Worm (Caenorhabditis elegans) whole organism, L4/young adult: ENCODE measurements around the gene F44E2.4.

Source experiments
- W03F9.2 ChIP-seq: fragments of 150-350 bp; optimal IDR thresholded peaks from 2 replicates; lab custom pipeline; 2014; ENCODE audit warnings: missing biosample characterization, missing genetic modification characterization
- dao-5 ChIP-seq: sonication (generic microtip); optimal IDR thresholded peaks from 2 replicates; lab custom pipeline; 2016; ENCODE audit warnings: missing genotype, missing genetic modification characterization, moderate library complexity, missing compliant biosample characterization
- him-1 ChIP-seq: sonication (generic microtip); optimal IDR thresholded peaks from 2 replicates; lab custom pipeline; 2016; ENCODE audit warnings: missing genotype, missing genetic modification reagents, missing genetic modification characterization, missing compliant biosample characterization

Gene F44E2.4

ce11 chrIII:8827128-8827527 is 11.1 kb downstream of the F44E2.4 start, which contains the start of gene F54F2.9:
Gene F54F2.9 (minus strand): TSS chrIII:8827228.
- TF ChIP-seq him-1 (tag; lab: Kevin White, UChicago), result no peak
- TF ChIP-seq dao-5 (tag; lab: Kevin White, UChicago), result no peak
- no peak for TF ChIP-seq W03F9.2 (tag; lab: Kevin White, UChicago)

ce11 chrIII:8824556-8824955 is 13.7 kb downstream of the F44E2.4 start:
- TF ChIP-seq him-1 (tag; lab: Kevin White, UChicago) (no peak), W03F9.2 (tag; lab: Kevin White, UChicago) (no peak), dao-5 (tag; lab: Kevin White, UChicago) (no peak)

- no peak for TF ChIP-seq W03F9.2 (tag; lab: Kevin White, UChicago)
- TF ChIP-seq him-1 (tag; lab: Kevin White, UChicago), result no peak
- TF ChIP-seq dao-5 (tag; lab: Kevin White, UChicago), result no peak
These were observed 19.6 kb downstream of the F44E2.4 start, which contains the start of gene pat-2 for ce11 chrIII:8818599-8818998. Gene pat-2 (plus strand): TSS chrIII:8818899.

- TF ChIP-seq W03F9.2 (tag; lab: Kevin White, UChicago) (no peak), dao-5 (tag; lab: Kevin White, UChicago) (no peak), him-1 (tag; lab: Kevin White, UChicago) (no peak)
These were observed 22.5 kb downstream of the F44E2.4 start for ce11 chrIII:8815699-8816098.

- TF ChIP-seq him-1 (tag; lab: Kevin White, UChicago) (no peak), W03F9.2 (tag; lab: Kevin White, UChicago) (no peak), dao-5 (tag; lab: Kevin White, UChicago) (no peak)
These were observed 27.1 kb downstream of the F44E2.4 start for ce11 chrIII:8811111-8811510.

- TF ChIP-seq dao-5 (tag; lab: Kevin White, UChicago) (no peak), him-1 (tag; lab: Kevin White, UChicago) (no peak), W03F9.2 (tag; lab: Kevin White, UChicago) (no peak)
These were observed 28.8 kb downstream of the F44E2.4 start, which contains the start of gene prx-19 for ce11 chrIII:8809245-8809971. Gene prx-19 (minus strand): TSS chrIII:8809295.

- TF ChIP-seq dao-5 (tag; lab: Kevin White, UChicago) (no peak), him-1 (tag; lab: Kevin White, UChicago) (no peak), W03F9.2 (tag; lab: Kevin White, UChicago) (no peak)
These were observed 31.0 kb downstream of the F44E2.4 start, which contains the start of gene F54F2.7 for ce11 chrIII:8807246-8807645. Gene F54F2.7 (minus strand): TSS chrIII:8807346.

ce11 chrIII:8805815-8806214 is 32.4 kb downstream of the F44E2.4 start:
- TF ChIP-seq W03F9.2 (tag; lab: Kevin White, UChicago), result no peak
- TF ChIP-seq him-1 (tag; lab: Kevin White, UChicago), result no peak
- no peak for TF ChIP-seq dao-5 (tag; lab: Kevin White, UChicago)

ce11 chrIII:8801864-8802818 is 36.1 kb downstream of the F44E2.4 start:
- TF ChIP-seq him-1 (tag; lab: Kevin White, UChicago) (peak; percentile 56), W03F9.2 (tag; lab: Kevin White, UChicago) (peak; percentile 66), dao-5 (tag; lab: Kevin White, UChicago) (peak; percentile 55)

- TF ChIP-seq W03F9.2 (tag; lab: Kevin White, UChicago) (no peak), him-1 (tag; lab: Kevin White, UChicago) (no peak), dao-5 (tag; lab: Kevin White, UChicago) (no peak)
These were observed 36.8 kb downstream of the F44E2.4 start for ce11 chrIII:8801352-8801863.

ce11 chrIII:8800796-8801083 is 37.5 kb downstream of the F44E2.4 start:
- TF ChIP-seq him-1 (tag; lab: Kevin White, UChicago) (no peak), dao-5 (tag; lab: Kevin White, UChicago) (no peak), W03F9.2 (tag; lab: Kevin White, UChicago) (no peak)

- peak; percentile 88 for TF ChIP-seq him-1 (tag; lab: Kevin White, UChicago)
- peak; percentile 65 for TF ChIP-seq W03F9.2 (tag; lab: Kevin White, UChicago)
- TF ChIP-seq dao-5 (tag; lab: Kevin White, UChicago), result no peak
These were observed 38.0 kb downstream of the F44E2.4 start, which contains the start of gene F54F2.6 for ce11 chrIII:8799964-8800795. Gene F54F2.6 (minus strand): TSS chrIII:8800701.
